Fruit fly (Drosophila melanogaster): ENCODE measurements around the gene CG32413.

- no peak for TF ChIP-seq CG4496 (GFP tag; IDR thresholded peaks at IDR 0.05)
- no peak for TF ChIP-seq fd96Ca (GFP tag; IDR thresholded peaks at IDR 0.05)
- no peak for TF ChIP-seq CG14655 (GFP tag; optimal IDR thresholded peaks at IDR 0.05)
- no peak for TF ChIP-seq Snoo (tag; optimal IDR thresholded peaks at IDR 0.05)
- TF ChIP-seq EcR (GFP tag; optimal IDR thresholded peaks at IDR 0.05), result no peak
Measured at dm6 chr3L:5907077-5907476, 3.2 kb upstream of the CG32413 start, which contains the start of gene CG13288.

Data from whole organism, pupa.